Worm (Caenorhabditis elegans): ENCODE results near the gene srz-70.

srz-70 gene

DNA sequence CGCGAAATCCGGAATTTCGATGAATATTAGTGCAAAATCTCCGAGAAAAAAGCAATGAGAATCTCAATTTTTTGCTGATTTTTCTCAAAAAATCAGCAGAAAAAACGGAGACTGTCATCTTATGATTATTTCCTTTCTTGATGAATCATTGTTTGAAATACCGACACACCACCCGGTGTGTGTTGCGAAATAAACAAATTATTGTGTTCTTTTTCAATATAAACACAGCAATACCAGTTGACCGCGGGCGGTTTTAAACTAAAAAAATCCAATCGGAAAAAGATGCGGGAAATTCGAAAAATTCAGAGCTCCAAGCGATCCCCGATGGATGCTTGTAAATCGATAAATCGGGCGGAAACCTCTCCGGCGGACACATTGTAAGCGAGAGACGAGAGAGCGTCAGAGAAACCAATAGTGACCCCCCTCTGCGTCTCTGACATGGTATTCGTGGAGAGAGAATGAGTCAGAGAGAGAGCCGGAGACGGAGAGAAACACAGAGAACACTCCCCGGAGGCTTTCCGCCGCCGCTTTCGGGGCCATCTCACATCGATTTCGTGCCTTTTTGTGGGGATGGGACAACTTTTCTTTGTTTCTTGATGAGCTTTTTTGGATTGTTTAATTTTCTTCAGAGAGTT lies 36.7 kb upstream of the srz-70 start:
- peak; percentile 74 for TF ChIP-seq attf-5 (GFP tag; optimal IDR thresholded peaks at IDR 0.05)
- TF ChIP-seq K12H6.12 (tag; optimal IDR thresholded peaks at IDR 0.05), result peak; percentile 21
- TF ChIP-seq him-1 (tag; optimal IDR thresholded peaks at IDR 0.05), result no peak
- no peak for TF ChIP-seq Y53F4B.3 (GFP tag; IDR thresholded peaks at IDR 0.05)
- TF ChIP-seq hlh-12 (tag; optimal IDR thresholded peaks at IDR 0.05), result no peak
- peak; percentile 17 for TF ChIP-seq tbp1 (GFP tag; optimal IDR thresholded peaks at IDR 0.05)
- no peak for TF ChIP-seq hsf-1 (GFP tag; IDR thresholded peaks at IDR 0.05)
- TF ChIP-seq gei-17 (GFP tag; optimal IDR thresholded peaks at IDR 0.05), result no peak
- TF ChIP-seq B0019.2 (GFP tag; conservative IDR thresholded peaks at IDR 0.05), result no peak
- 0 out of 2 replicates have a peak, but pooled peaks have one; percentile 20 for TF ChIP-seq K11D2.4 (GFP tag; IDR thresholded peaks at IDR 0.05)
- no peak for TF ChIP-seq egl-44 (GFP tag; IDR thresholded peaks at IDR 0.05)
- TF ChIP-seq F23B12.7 (tag; optimal IDR thresholded peaks at IDR 0.05; ENCODE audit: insufficient read depth), result no peak
- no peak for TF ChIP-seq nfya-2 (GFP tag; IDR thresholded peaks at IDR 0.05)
- TF ChIP-seq nhr-179 (tag; optimal IDR thresholded peaks at IDR 0.05), result no peak
- TF ChIP-seq hmg-1.2 (GFP tag; IDR thresholded peaks at IDR 0.05), result peak; percentile 71
- TF ChIP-seq mcd-1 (GFP tag; IDR thresholded peaks at IDR 0.05), result peak; percentile 46
- peak; percentile 22 for TF ChIP-seq nhr-80 (tag; optimal IDR thresholded peaks at IDR 0.05)
- TF ChIP-seq madf-6 (GFP tag; IDR thresholded peaks at IDR 0.05), result peak; percentile 27; the same call in 1 of the 2 replicates
- peak; percentile 86 for TF ChIP-seq cebp-1 (GFP tag; IDR thresholded peaks at IDR 0.05)
- peak; percentile 96 for TF ChIP-seq cebp-1 (tag; optimal IDR thresholded peaks at IDR 0.05)
- TF ChIP-seq aptf-2 (GFP tag; conservative IDR thresholded peaks at IDR 0.05), result no peak
- TF ChIP-seq lsl-1 (GFP tag; optimal IDR thresholded peaks at IDR 0.05), result no peak
- TF ChIP-seq B0336.3 (GFP tag; IDR thresholded peaks at IDR 0.05), result 0 out of 2 replicates have a peak, but pooled peaks have one; percentile 34
- no peak for TF ChIP-seq hmg-20 (GFP tag; IDR thresholded peaks at IDR 0.05)
- peak; percentile 14 for TF ChIP-seq lin-40 (tag; optimal IDR thresholded peaks at IDR 0.05)
- peak; percentile 96 for TF ChIP-seq zfh-2 (GFP tag; conservative IDR thresholded peaks at IDR 0.05)
- TF ChIP-seq ztf-28 (GFP tag; IDR thresholded peaks at IDR 0.05), result no peak
- no peak for TF ChIP-seq snpc-4 (GFP tag; optimal IDR thresholded peaks at IDR 0.05)
- peak in 1 of 4 experiments; percentile 15 for TF ChIP-seq snpc-4 (tag; optimal IDR thresholded peaks at IDR 0.05)
- TF ChIP-seq ztf-22 (GFP tag; optimal IDR thresholded peaks at IDR 0.05), result no peak
- TF ChIP-seq dox-1 (GFP tag; IDR thresholded peaks at IDR 0.05), result no peak; the same call in 1 of the 2 replicates
- TF ChIP-seq bed-2 (GFP tag; IDR thresholded peaks at IDR 0.05), result no peak

DNA sequence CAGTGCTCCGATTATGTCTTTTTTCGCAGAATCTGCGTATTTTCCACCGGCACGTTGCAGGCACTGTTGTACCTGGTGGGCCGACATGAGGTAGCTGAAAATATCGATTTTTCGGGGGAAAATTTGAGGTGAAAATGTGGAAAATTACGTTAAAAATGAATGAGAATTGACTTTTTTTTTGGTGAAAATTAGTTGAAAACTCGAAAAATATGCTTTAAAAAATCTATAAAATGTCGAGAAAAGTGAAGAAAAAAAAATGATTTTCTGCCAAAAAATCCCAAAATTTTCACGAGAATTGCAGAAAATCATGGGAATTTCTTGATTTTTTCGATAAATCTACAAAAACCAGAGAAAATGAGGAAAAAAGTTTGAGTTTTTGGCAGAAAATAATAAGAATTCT lies 35.7 kb upstream of the srz-70 start, which contains the start of gene tsg-101:
Gene tsg-101 (minus strand): TSS at position 101 of the 400 bp plus-strand sequence.
- TF ChIP-seq lsy-27 (tag; optimal IDR thresholded peaks at IDR 0.05; ENCODE audit: borderline replicate concordance, insufficient read depth) (no peak), T07F8.4 (tag; optimal IDR thresholded peaks at IDR 0.05) (no peak), F23B12.7 (tag; optimal IDR thresholded peaks at IDR 0.05; ENCODE audit: insufficient read depth) (no peak), mxl-1 (tag; optimal IDR thresholded peaks at IDR 0.05) (no peak), let-607 (tag; optimal IDR thresholded peaks at IDR 0.05) (no peak), Y53F4B.3 (GFP tag; IDR thresholded peaks at IDR 0.05) (no peak), tlf-1 (GFP tag; optimal IDR thresholded peaks at IDR 0.05) (no peak), F49E8.2 (tag; optimal IDR thresholded peaks at IDR 0.05; ENCODE audit: insufficient read depth) (no peak), nfya-2 (GFP tag; IDR thresholded peaks at IDR 0.05) (no peak), F10E7.11 (tag; optimal IDR thresholded peaks at IDR 0.05) (no peak), hmg-1.2 (GFP tag; IDR thresholded peaks at IDR 0.05) (no peak), ama-1 (optimal IDR thresholded peaks at IDR 0.05) (no peak), ama-1 (GFP tag; optimal IDR thresholded peaks at IDR 0.05) (no peak), hrde-1 (tag; optimal IDR thresholded peaks at IDR 0.05; ENCODE audit: borderline replicate concordance) (no peak), ztf-6 (GFP tag; IDR thresholded peaks at IDR 0.05) (no peak), snpc-4 (GFP tag; optimal IDR thresholded peaks at IDR 0.05) (no peak), snpc-4 (tag; optimal IDR thresholded peaks at IDR 0.05) (no peak), die-1 (tag; optimal IDR thresholded peaks at IDR 0.05) (no peak), chd-7 (tag; optimal IDR thresholded peaks at IDR 0.05) (no peak), B0035.1 (tag; optimal IDR thresholded peaks at IDR 0.05) (no peak), nhr-179 (tag; optimal IDR thresholded peaks at IDR 0.05) (no peak)

All from whole organism, young adult.